Fruit fly (Drosophila melanogaster) whole organism, prepupa: Measurements from ENCODE around the gene CG1116.

Source experiments
- Blimp-1 ChIP-seq: fragments of 200-800 bp; sonication (Bioruptor generic); optimal IDR thresholded peaks from 3 replicates; lab custom pipeline; 2017; ENCODE audit warnings: missing biosample characterization, missing genetic modification characterization, mild to moderate bottlenecking, moderate library complexity, missing genetic modification reagents
- CG10669 ChIP-seq: fragments of 200-800 bp; sonication (Bioruptor generic); optimal IDR thresholded peaks from 3 replicates; lab custom pipeline; 2018; ENCODE audit warnings: missing biosample characterization, mild to moderate bottlenecking, missing genetic modification characterization, moderate library complexity
- CG11294 ChIP-seq: fragments of 200-800 bp; sonication (Bioruptor generic); IDR thresholded peaks from 2 replicates; pipeline ENCODE4 v1.3.6; 2022; ENCODE audit warnings: missing biosample characterization, missing genetic modification characterization
- CG11762 ChIP-seq: fragments of 200-800 bp; sonication (Bioruptor generic); optimal IDR thresholded peaks from 3 replicates; lab custom pipeline; 2016; ENCODE audit warnings: missing biosample characterization, missing genetic modification characterization; ENCODE audit not compliant: insufficient read depth
- CG1621 ChIP-seq: fragments of 200-800 bp; sonication (Bioruptor generic); optimal IDR thresholded peaks from 3 replicates; lab custom pipeline; 2018; ENCODE audit warnings: missing biosample characterization, mild to moderate bottlenecking, missing genetic modification characterization
- CG16779 ChIP-seq: fragments of 200-800 bp; sonication (Bioruptor generic); optimal IDR thresholded peaks from 3 replicates; lab custom pipeline; 2017; ENCODE audit warnings: missing biosample characterization, mild to moderate bottlenecking, missing genetic modification characterization
- CG3032 ChIP-seq: fragments of 200-800 bp; optimal IDR thresholded peaks from 2 replicates; lab custom pipeline; 2019; ENCODE audit warnings: missing biosample characterization, mild to moderate bottlenecking, missing genetic modification characterization, moderate library complexity
- CG3919 ChIP-seq: fragments of 200-800 bp; sonication (Bioruptor generic); optimal IDR thresholded peaks from 3 replicates; lab custom pipeline; 2016; ENCODE audit warnings: missing biosample characterization, missing genetic modification characterization
- CG4318 ChIP-seq: fragments of 200-800 bp; sonication (Bioruptor generic); optimal IDR thresholded peaks from 3 replicates; lab custom pipeline; 2017; ENCODE audit warnings: missing biosample characterization, mild to moderate bottlenecking, missing genetic modification characterization
- CG6276 ChIP-seq: fragments of 200-800 bp; sonication (Bioruptor generic); optimal IDR thresholded peaks from 2 replicates; lab custom pipeline; 2017; ENCODE audit warnings: missing biosample characterization, mild to moderate bottlenecking, missing genetic modification characterization
- CG6792 ChIP-seq: fragments of 200-800 bp; sonication (Bioruptor generic); optimal IDR thresholded peaks from 3 replicates; lab custom pipeline; 2016; ENCODE audit warnings: missing biosample characterization, missing genetic modification characterization
- CG6854 ChIP-seq: fragments of 200-800 bp; sonication (Bioruptor generic); optimal IDR thresholded peaks from 2 replicates; lab custom pipeline; 2017; ENCODE audit warnings: missing biosample characterization, mild to moderate bottlenecking, missing genetic modification characterization
- CG7368 ChIP-seq: fragments of 200-800 bp; sonication (Bioruptor generic); optimal IDR thresholded peaks from 3 replicates; lab custom pipeline; 2016; ENCODE audit warnings: missing biosample characterization, missing genetic modification characterization
- CG8319 ChIP-seq: fragments of 200-800 bp; sonication (Bioruptor generic); optimal IDR thresholded peaks from 3 replicates; lab custom pipeline; 2016; ENCODE audit warnings: missing biosample characterization, missing genetic modification characterization
- CG8632 ChIP-seq: fragments of 200-800 bp; sonication (Bioruptor generic); optimal IDR thresholded peaks from 3 replicates; lab custom pipeline; 2016; ENCODE audit warnings: missing biosample characterization, missing genetic modification characterization
- Eip75B ChIP-seq: fragments of 200-800 bp; sonication (Bioruptor generic); optimal IDR thresholded peaks from 3 replicates; lab custom pipeline; 2016; ENCODE audit warnings: missing biosample characterization, missing genetic modification characterization
- Eip78C ChIP-seq: fragments of 200-800 bp; sonication (Bioruptor generic); peaks from one replicate; lab custom pipeline; 2016; ENCODE audit warnings: missing biosample characterization, missing genetic modification characterization
- Eip93F ChIP-seq: fragments of 200-800 bp; sonication (Bioruptor generic); optimal IDR thresholded peaks from 2 replicates; lab custom pipeline; 2016; ENCODE audit warnings: missing biosample characterization, mild to moderate bottlenecking, missing genetic modification characterization
- Ets21C ChIP-seq: fragments of 200-800 bp; sonication (Bioruptor generic); optimal IDR thresholded peaks from 3 replicates; lab custom pipeline; 2016; ENCODE audit warnings: missing biosample characterization, missing genetic modification characterization
- Gug ChIP-seq: fragments of 200-800 bp; sonication (Bioruptor generic); IDR thresholded peaks from 2 replicates; pipeline ENCODE4 v1.3.6; 2022; ENCODE audit warnings: missing biosample characterization, missing genetic modification characterization
- Hr38 ChIP-seq: sonication (Bioruptor generic); optimal IDR thresholded peaks from 2 replicates; lab custom pipeline; 2016; ENCODE audit warnings: missing biosample characterization, missing genetic modification characterization
- Hr4 ChIP-seq: fragments of 200-800 bp; sonication (Bioruptor generic); optimal IDR thresholded peaks from 3 replicates; lab custom pipeline; 2016; ENCODE audit warnings: missing biosample characterization, missing genetic modification characterization
- Lpt ChIP-seq: fragments of 200-800 bp; sonication (Bioruptor generic); optimal IDR thresholded peaks from 3 replicates; lab custom pipeline; 2016; ENCODE audit warnings: missing biosample characterization, missing genetic modification characterization
- Sox102F ChIP-seq: fragments of 200-800 bp; sonication (Bioruptor generic); optimal IDR thresholded peaks from 2 replicates; lab custom pipeline; 2016; ENCODE audit warnings: missing biosample characterization, mild to moderate bottlenecking, missing genetic modification characterization
- Sox15 ChIP-seq: fragments of 200-800 bp; sonication (Bioruptor generic); optimal IDR thresholded peaks from 3 replicates; lab custom pipeline; 2016; ENCODE audit warnings: missing biosample characterization, missing genetic modification characterization
- achi ChIP-seq: fragments of 200-800 bp; sonication (Bioruptor generic); optimal IDR thresholded peaks from 3 replicates; lab custom pipeline; 2016; ENCODE audit warnings: missing biosample characterization, missing genetic modification characterization
- acj6 ChIP-seq: fragments of 200-800 bp; sonication (Bioruptor generic); optimal IDR thresholded peaks from 3 replicates; lab custom pipeline; 2016; ENCODE audit warnings: missing biosample characterization, missing genetic modification characterization
- cyc ChIP-seq: fragments of 200-800 bp; sonication (Bioruptor generic); optimal IDR thresholded peaks from 3 replicates; lab custom pipeline; 2016; ENCODE audit warnings: missing biosample characterization, missing genetic modification characterization
- dsx ChIP-seq: fragments of 200-800 bp; optimal IDR thresholded peaks from 3 replicates; lab custom pipeline; 2019; ENCODE audit warnings: missing biosample characterization, mild to moderate bottlenecking, missing genetic modification characterization, moderate library complexity; ENCODE audit not compliant: poor library complexity, severe bottlenecking
- eg ChIP-seq: fragments of 200-800 bp; sonication (Bioruptor generic); IDR thresholded peaks from 3 replicates; pipeline ENCODE4 v1.3.6; 2022; ENCODE audit warnings: missing biosample characterization, missing genetic modification characterization
- fd85E ChIP-seq: fragments of 200-800 bp; sonication (Bioruptor generic); optimal IDR thresholded peaks from 3 replicates; lab custom pipeline; 2016; ENCODE audit warnings: missing biosample characterization, missing genetic modification characterization
- net ChIP-seq: fragments of 200-800 bp; sonication (Bioruptor generic); optimal IDR thresholded peaks from 3 replicates; lab custom pipeline; 2016; ENCODE audit warnings: missing biosample characterization, missing genetic modification characterization
- pdm3 ChIP-seq: fragments of 200-800 bp; sonication (Bioruptor generic); optimal IDR thresholded peaks from 3 replicates; lab custom pipeline; 2016; ENCODE audit warnings: missing biosample characterization, missing genetic modification characterization
- salr ChIP-seq, 2 experiments: fragments of 200-800 bp; sonication (Bioruptor generic); optimal IDR thresholded peaks; 3 replicates each; lab custom pipeline; 2016 to 2018; ENCODE audit warnings: missing biosample characterization in 2 of 2, missing genetic modification characterization in 2 of 2, mild to moderate bottlenecking in 1 of 2
- ss ChIP-seq, 2 experiments: fragments of 200-800 bp; sonication (Bioruptor generic); optimal IDR thresholded peaks; 2 replicates in 1 of 2; 3 replicates in 1 of 2; lab custom pipeline; 2017 to 2018; ENCODE audit warnings: mild to moderate bottlenecking in 2 of 2, missing biosample characterization in 2 of 2, missing genetic modification characterization in 2 of 2, moderate library complexity in 1 of 2
- svp ChIP-seq: fragments of 200-800 bp; sonication (Bioruptor generic); peaks from one replicate; lab custom pipeline; 2016; ENCODE audit warnings: missing biosample characterization, missing genetic modification characterization
- topi ChIP-seq: fragments of 200-800 bp; sonication (Bioruptor generic); optimal IDR thresholded peaks from 3 replicates; lab custom pipeline; 2016; ENCODE audit warnings: missing biosample characterization, missing genetic modification characterization
- vri ChIP-seq: fragments of 200-800 bp; sonication (Bioruptor generic); optimal IDR thresholded peaks from 3 replicates; lab custom pipeline; 2016; ENCODE audit warnings: missing biosample characterization, mild to moderate bottlenecking, missing genetic modification characterization

The CG1116 gene

DNA sequence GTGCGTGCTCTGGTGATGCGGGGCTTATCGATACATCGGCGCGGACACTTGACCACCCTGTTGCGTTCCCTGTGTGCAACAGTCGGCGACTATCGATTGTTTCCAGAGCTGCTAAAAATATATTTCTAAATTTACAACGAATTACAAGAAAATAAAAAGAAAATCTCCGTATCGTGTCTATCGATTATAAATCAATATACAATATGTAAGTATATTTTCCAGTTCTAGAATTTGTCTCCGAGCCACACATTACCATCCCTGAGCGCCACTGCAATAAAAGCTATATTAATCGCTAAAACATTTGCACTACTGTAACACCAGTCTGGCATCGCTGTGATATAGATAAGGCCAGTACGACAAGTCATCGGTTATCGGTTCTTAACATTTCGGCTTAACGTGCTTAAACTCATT, 12.7 kb downstream of the CG1116 start, which contains the start of the genes Kat60 and Mms19 (continued):
- TF ChIP-seq pdm3 (GFP tag; lab: Kevin White, UChicago) = peak; percentile 68
- TF ChIP-seq CG8319 = no peak
- TF ChIP-seq CG10669 (GFP tag; lab: Kevin White, UChicago) = no peak
- TF ChIP-seq CG6854 (GFP tag; lab: Kevin White, UChicago) = no peak
- TF ChIP-seq CG6276 (GFP tag; lab: Kevin White, UChicago) = no peak
- TF ChIP-seq topi (GFP tag; lab: Kevin White, UChicago) = peak; percentile 60
- peak; percentile 50 for TF ChIP-seq CG6792

DNA sequence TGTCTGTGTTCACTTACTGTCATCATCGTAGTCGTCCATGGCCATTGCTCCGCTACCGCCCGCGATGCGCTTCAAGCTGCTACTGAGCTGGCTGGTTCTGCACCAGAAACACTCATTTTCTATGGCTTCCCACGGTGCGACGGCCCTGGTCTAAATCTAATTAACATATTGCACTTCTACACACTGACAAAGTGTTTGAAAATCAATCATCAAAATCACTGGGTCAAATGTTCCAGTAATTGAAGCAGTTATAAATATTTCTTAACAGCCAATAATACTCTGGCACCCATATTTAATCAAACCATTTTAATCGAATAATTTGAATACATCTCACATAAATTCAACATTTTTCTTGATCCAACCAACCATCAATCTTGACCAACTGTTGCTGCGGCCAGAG, 17.8 kb downstream of the CG1116 start, which contains the start of gene rtp:
Gene rtp (minus strand): TSS at position 101 of the 400 bp plus-strand sequence.
- TF ChIP-seq Ets21C (GFP tag; lab: Kevin White, UChicago) (no peak), CG7368 (GFP tag; lab: Kevin White, UChicago) (no peak), eg (GFP tag; lab: Robert Waterston, UW) (no peak), Eip78C (GFP tag; lab: Kevin White, UChicago) (no peak)

- TF ChIP-seq CG1621 (no peak), Lpt (GFP tag; lab: Kevin White, UChicago) (no peak), topi (GFP tag; lab: Kevin White, UChicago) (no peak), ss (GFP tag; optimal IDR thresholded peaks at IDR 0.05; lab: Kevin White, UChicago) (no peak), pdm3 (GFP tag; lab: Kevin White, UChicago) (no peak), achi (GFP tag; lab: Kevin White, UChicago) (no peak), CG3032 (tag; lab: Kevin White, UChicago) (no peak), acj6 (no peak), Eip93F (GFP tag; lab: Kevin White, UChicago) (no peak), Gug (GFP tag; lab: Robert Waterston, UW) (no peak), CG6276 (GFP tag; lab: Kevin White, UChicago) (no peak), cyc (GFP tag; lab: Kevin White, UChicago) (no peak), Sox15 (GFP tag; lab: Kevin White, UChicago) (no peak), Sox102F (GFP tag; lab: Kevin White, UChicago) (no peak)
Measured at dm6 chr3R:5240721-5241120, 21.3 kb downstream of the CG1116 start, which contains the start of gene CG33293. Gene CG33293 (minus strand): TSS chr3R:5240735.

DNA sequence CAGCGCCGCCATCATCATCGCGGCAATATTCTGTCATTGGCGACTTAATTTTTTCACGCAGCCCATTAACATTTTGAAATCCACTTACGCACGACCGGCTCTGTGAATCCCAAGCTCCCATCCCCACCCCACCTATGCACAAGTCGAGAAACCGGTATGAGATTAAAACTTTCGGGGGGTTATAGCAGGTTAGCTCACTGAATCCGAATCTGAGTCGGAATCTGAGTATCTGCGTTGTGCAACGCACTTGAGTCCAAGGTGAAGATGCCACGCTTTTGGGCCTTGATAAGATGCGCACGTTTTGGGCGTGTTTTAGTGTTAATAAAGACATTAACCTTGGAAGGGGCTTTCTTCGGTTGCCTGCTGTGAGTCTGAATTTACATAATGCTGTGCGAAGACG, 27.5 kb downstream of the CG1116 start:
- TF ChIP-seq vri (GFP tag; lab: Kevin White, UChicago) (peak; percentile 43), dsx (GFP tag; lab: Kevin White, UChicago) (no peak), Eip93F (GFP tag; lab: Kevin White, UChicago) (no peak), Hr38 (no peak), svp (GFP tag; lab: Kevin White, UChicago) (peak; percentile 86), CG11294 (no peak), CG6854 (GFP tag; lab: Kevin White, UChicago) (peak; percentile 20), ss (GFP tag; optimal IDR thresholded peaks at IDR 0.05; lab: Kevin White, UChicago) (no peak), CG8632 (GFP tag; lab: Kevin White, UChicago) (no peak), CG6276 (GFP tag; lab: Kevin White, UChicago) (no peak), Hr4 (GFP tag; lab: Kevin White, UChicago) (no peak), fd85E (GFP tag; lab: Kevin White, UChicago) (no peak), salr (GFP tag; optimal IDR thresholded peaks at IDR 0.05; lab: Kevin White, UChicago) (no peak), CG3919 (no peak), CG11762 (GFP tag; lab: Kevin White, UChicago) (no peak), cyc (GFP tag; lab: Kevin White, UChicago) (no peak), Ets21C (GFP tag; lab: Kevin White, UChicago) (no peak), CG16779 (tag; lab: Kevin White, UChicago) (no peak), Eip75B (GFP tag; lab: Kevin White, UChicago) (no peak), Eip78C (GFP tag; lab: Kevin White, UChicago) (peak; percentile 25), Blimp-1 (no peak), Lpt (GFP tag; lab: Kevin White, UChicago) (no peak), CG4318 (GFP tag; lab: Kevin White, UChicago) (no peak), net (no peak)
